Fruit fly (Drosophila melanogaster) Kc167 (cell line): ENCODE results near the gene Lrp4.

ENCODE experiments used
- Myc ChIP-seq: fragments of >200 bp; optimal IDR thresholded peaks from 2 replicates; lab custom pipeline; 2017; ENCODE audit warnings: missing external identifiers
- Sin3A ChIP-seq: fragments of >200 bp; optimal IDR thresholded peaks from 2 replicates; lab custom pipeline; 2018; ENCODE audit warnings: missing external identifiers
- h ChIP-seq: fragments of >200 bp; optimal IDR thresholded peaks from 3 replicates; lab custom pipeline; 2018; ENCODE audit warnings: missing external identifiers
- insv ChIP-seq: fragments of >200 bp; optimal IDR thresholded peaks from 3 replicates; lab custom pipeline; 2018; ENCODE audit warnings: missing external identifiers
- psq ChIP-seq: fragments of >200 bp; optimal IDR thresholded peaks from 2 replicates; lab custom pipeline; 2017; ENCODE audit warnings: missing external identifiers
- ttk ChIP-seq: sonication (Bioruptor generic); optimal IDR thresholded peaks from 2 replicates; lab custom pipeline; 2017; ENCODE audit warnings: missing external identifiers

Gene Lrp4

dm6 chrX:15887247-15887616, 23.4 kb upstream of the Lrp4 start, which contains the start of gene tay:
TSS of gene tay (minus strand) at chrX:15887311.
- no peak for TF ChIP-seq psq (lab: Kevin White, UChicago)
- TF ChIP-seq insv (lab: Kevin White, UChicago), result no peak
- no peak for TF ChIP-seq Myc (lab: Kevin White, UChicago)
- no peak for TF ChIP-seq h (lab: Kevin White, UChicago)
- no peak for TF ChIP-seq Sin3A (lab: Kevin White, UChicago)
- TF ChIP-seq ttk, result no peak

- no peak for TF ChIP-seq h (lab: Kevin White, UChicago)
- no peak for TF ChIP-seq Sin3A (lab: Kevin White, UChicago)
- TF ChIP-seq insv (lab: Kevin White, UChicago), result no peak
- TF ChIP-seq ttk, result no peak
- no peak for TF ChIP-seq Myc (lab: Kevin White, UChicago)
- no peak for TF ChIP-seq psq (lab: Kevin White, UChicago)
Observed at dm6 chrX:15888763-15889162, 21.9 kb upstream of the Lrp4 start.

- TF ChIP-seq Sin3A (lab: Kevin White, UChicago), result no peak
- TF ChIP-seq Myc (lab: Kevin White, UChicago), result no peak
- no peak for TF ChIP-seq insv (lab: Kevin White, UChicago)
- TF ChIP-seq h (lab: Kevin White, UChicago), result no peak
- no peak for TF ChIP-seq ttk
- no peak for TF ChIP-seq psq (lab: Kevin White, UChicago)
Observed at dm6 chrX:15889780-15890608, 20.7 kb upstream of the Lrp4 start, which contains the start of the genes MSBP and CG15916. TSS of gene MSBP (minus strand) at chrX:15890109. TSS of gene CG15916 (plus strand) at chrX:15890589.

- no peak for TF ChIP-seq h (lab: Kevin White, UChicago)
- TF ChIP-seq insv (lab: Kevin White, UChicago), result no peak
- no peak for TF ChIP-seq psq (lab: Kevin White, UChicago)
- no peak for TF ChIP-seq Sin3A (lab: Kevin White, UChicago)
- no peak for TF ChIP-seq ttk
- no peak for TF ChIP-seq Myc (lab: Kevin White, UChicago)
Observed at dm6 chrX:15891606-15892345, 18.9 kb upstream of the Lrp4 start, which contains the start of gene shi. TSS of gene shi (plus strand) at chrX:15892116.

DNA sequence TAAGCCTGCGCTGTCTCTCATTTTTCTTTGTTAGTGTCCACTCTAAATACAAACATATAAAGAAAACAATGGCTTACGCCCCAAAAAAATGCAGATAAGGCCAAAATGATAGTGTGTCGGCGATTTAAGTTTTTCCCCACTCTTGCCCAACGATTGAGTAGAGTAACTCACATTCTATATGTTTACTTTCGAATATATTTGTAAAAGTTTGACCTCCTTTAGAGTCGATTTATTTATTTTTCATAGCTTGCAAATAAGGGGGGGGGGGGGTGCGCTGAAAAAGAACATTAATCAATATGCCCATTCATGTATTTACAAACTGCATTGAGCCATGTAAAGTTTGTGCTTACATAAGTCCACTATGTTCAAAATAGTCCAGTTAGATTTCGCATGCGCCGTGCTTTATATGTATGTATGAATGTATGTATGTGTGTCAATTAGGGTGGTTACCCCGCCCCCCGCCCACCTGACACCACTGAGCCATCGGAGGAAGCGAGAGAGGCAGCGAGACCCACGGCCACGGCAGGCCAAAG, 16.9 kb upstream of the Lrp4 start:
- TF ChIP-seq ttk (no peak), h (lab: Kevin White, UChicago) (no peak)

- TF ChIP-seq ttk (no peak), Myc (lab: Kevin White, UChicago) (no peak), Sin3A (lab: Kevin White, UChicago) (no peak), h (lab: Kevin White, UChicago) (no peak), insv (lab: Kevin White, UChicago) (no peak), psq (lab: Kevin White, UChicago) (no peak)
Observed at dm6 chrX:15909564-15910284, 946 bp upstream of the Lrp4 start, which contains the start of gene CycD. TSS of gene CycD (minus strand) at chrX:15909676.

DNA sequence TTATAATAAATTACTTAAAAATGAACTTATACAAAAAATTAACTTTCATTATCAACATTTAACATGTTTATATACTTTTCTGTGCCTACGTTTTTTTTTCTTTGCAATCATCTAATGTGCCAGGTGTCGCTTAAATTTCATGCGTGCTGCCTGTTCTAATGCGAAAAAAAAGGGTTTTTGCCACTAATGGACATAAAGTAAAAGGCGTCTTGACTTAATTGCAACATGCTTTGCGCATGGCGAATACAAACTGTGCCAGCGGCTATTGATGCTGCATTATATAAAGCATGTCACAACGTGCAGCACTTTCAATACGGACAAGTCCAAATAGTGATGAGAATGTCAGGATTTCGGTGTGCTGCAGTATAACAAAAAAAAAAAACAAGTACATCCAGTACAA, 11.0 kb downstream of the Lrp4 start, which contains the start of gene CG8916:
Gene CG8916, plus strand, starts transcription at position 301 of the 400 bp plus-strand sequence.
- TF ChIP-seq h (lab: Kevin White, UChicago) (no peak), Myc (lab: Kevin White, UChicago) (no peak), insv (lab: Kevin White, UChicago) (no peak), ttk (no peak), psq (lab: Kevin White, UChicago) (no peak), Sin3A (lab: Kevin White, UChicago) (no peak)

DNA sequence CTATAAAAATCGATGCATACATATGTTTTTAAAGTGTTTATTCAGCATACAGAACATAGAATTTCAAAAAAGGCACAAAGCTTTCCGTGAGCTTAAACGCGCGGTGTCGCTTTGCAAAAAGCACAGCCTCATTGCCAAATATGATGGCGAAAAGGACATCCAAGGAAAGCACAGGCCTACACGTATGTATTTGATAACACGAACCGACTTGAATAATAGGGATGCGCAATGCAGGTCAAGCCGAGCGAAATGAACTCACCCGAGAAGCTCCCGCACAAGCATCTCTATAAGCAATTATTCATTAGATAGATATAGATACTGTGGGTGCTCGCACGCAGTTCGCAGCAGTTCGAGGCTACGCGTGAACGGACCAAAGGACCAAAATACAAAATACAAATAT, 14.1 kb downstream of the Lrp4 start, which contains the start of gene Lcch3:
Gene Lcch3, plus strand, starts transcription at position 301 of the 400 bp plus-strand sequence.
- no peak for TF ChIP-seq insv (lab: Kevin White, UChicago)
- TF ChIP-seq h (lab: Kevin White, UChicago), result no peak
- TF ChIP-seq psq (lab: Kevin White, UChicago), result no peak
- TF ChIP-seq ttk, result no peak
- TF ChIP-seq Myc (lab: Kevin White, UChicago), result no peak
- TF ChIP-seq Sin3A (lab: Kevin White, UChicago), result no peak

dm6 chrX:15933504-15934225, 23.0 kb downstream of the Lrp4 start, which contains the start of gene Ranbp16:
TSS of gene Ranbp16 (minus strand) at chrX:15933867.
- TF ChIP-seq psq (lab: Kevin White, UChicago) (no peak), Sin3A (lab: Kevin White, UChicago) (no peak), Myc (lab: Kevin White, UChicago) (no peak), insv (lab: Kevin White, UChicago) (no peak), h (lab: Kevin White, UChicago) (no peak), ttk (no peak)

dm6 chrX:15934226-15934547, 23.5 kb downstream of the Lrp4 start:
- no peak for TF ChIP-seq psq (lab: Kevin White, UChicago)
- TF ChIP-seq insv (lab: Kevin White, UChicago), result no peak
- no peak for TF ChIP-seq ttk
- TF ChIP-seq Sin3A (lab: Kevin White, UChicago), result no peak
- no peak for TF ChIP-seq h (lab: Kevin White, UChicago)
- TF ChIP-seq Myc (lab: Kevin White, UChicago), result no peak
